Fruit fly (Drosophila melanogaster) whole organism, adult: ENCODE results near the gene Sfp36F.

Experiments
- CG11617 ChIP-seq: fragments of 200-800 bp; sonication (Bioruptor generic); optimal IDR thresholded peaks from 2 replicates; lab custom pipeline; 2017; ENCODE audit warnings: mild to moderate bottlenecking, missing biosample characterization, missing genetic modification reagents, missing genetic modification characterization
- CG12768 ChIP-seq: fragments of 200-800 bp; sonication (Bioruptor generic); optimal IDR thresholded peaks from 2 replicates; lab custom pipeline; 2017; ENCODE audit warnings: missing biosample characterization, missing genetic modification characterization, mild to moderate bottlenecking, moderate library complexity, missing genetic modification reagents
- CG14711 ChIP-seq: fragments of 200-800 bp; sonication (Bioruptor generic); optimal IDR thresholded peaks from 2 replicates; lab custom pipeline; 2018; ENCODE audit warnings: missing biosample characterization, mild to moderate bottlenecking, missing genetic modification characterization, moderate library complexity
- CG1620 ChIP-seq: fragments of 200-800 bp; sonication (Bioruptor generic); optimal IDR thresholded peaks from 2 replicates; lab custom pipeline; 2016; ENCODE audit warnings: missing biosample characterization, missing genetic modification characterization
- CG33017 ChIP-seq: fragments of 200-800 bp; sonication (Bioruptor generic); optimal IDR thresholded peaks from 2 replicates; lab custom pipeline; 2018; ENCODE audit warnings: missing biosample characterization, mild to moderate bottlenecking, missing genetic modification characterization, moderate library complexity
- CG5204 ChIP-seq: fragments of 200-800 bp; sonication (Bioruptor generic); optimal IDR thresholded peaks from 2 replicates; lab custom pipeline; 2016; ENCODE audit warnings: missing biosample characterization, missing genetic modification characterization
- CG7045 ChIP-seq: fragments of 200-800 bp; sonication (Bioruptor generic); optimal IDR thresholded peaks from 2 replicates; lab custom pipeline; 2017; ENCODE audit warnings: missing biosample characterization, mild to moderate bottlenecking, missing genetic modification characterization
- CG7101 ChIP-seq: fragments of 200-800 bp; sonication (Bioruptor generic); optimal IDR thresholded peaks from 2 replicates; lab custom pipeline; 2018; ENCODE audit warnings: missing biosample characterization, mild to moderate bottlenecking, missing genetic modification characterization, moderate library complexity
- Clk ChIP-seq: fragments of 200-800 bp; sonication (Bioruptor generic); optimal IDR thresholded peaks from 2 replicates; lab custom pipeline; 2017; ENCODE audit warnings: missing biosample characterization, missing genetic modification characterization
- Crg-1 ChIP-seq: fragments of 200-800 bp; sonication (Bioruptor generic); optimal IDR thresholded peaks from 2 replicates; lab custom pipeline; 2016; ENCODE audit warnings: missing biosample characterization, missing genetic modification characterization
- Hr96 ChIP-seq: fragments of 200-800 bp; sonication (Bioruptor generic); optimal IDR thresholded peaks from 2 replicates; lab custom pipeline; 2016; ENCODE audit warnings: missing biosample characterization, missing genetic modification characterization
- Mnt ChIP-seq: fragments of 200-800 bp; sonication (Bioruptor generic); optimal IDR thresholded peaks from 2 replicates; lab custom pipeline; 2016; ENCODE audit warnings: missing biosample characterization, mild to moderate bottlenecking, missing genetic modification characterization
- bab1 ChIP-seq: fragments of 200-800 bp; sonication (Bioruptor generic); optimal IDR thresholded peaks from 3 replicates; lab custom pipeline; 2019; ENCODE audit warnings: missing biosample characterization, mild to moderate bottlenecking, missing genetic modification characterization, moderate library complexity
- cic ChIP-seq: fragments of 200-800 bp; sonication (Bioruptor generic); optimal IDR thresholded peaks from 2 replicates; lab custom pipeline; 2017; ENCODE audit warnings: missing biosample characterization, mild to moderate bottlenecking, missing genetic modification characterization, moderate library complexity
- cnc ChIP-seq, 2 experiments: fragments of >200 bp; optimal IDR thresholded peaks; 2 replicates each; lab custom pipeline; 2017
- kay ChIP-seq: fragments of 200-800 bp; sonication (Bioruptor generic); peaks from one replicate; lab custom pipeline; 2016; ENCODE audit warnings: missing biosample characterization, missing genetic modification characterization, borderline replicate concordance
- ovo ChIP-seq: fragments of 200-800 bp; sonication (Bioruptor generic); optimal IDR thresholded peaks from 2 replicates; lab custom pipeline; 2016; ENCODE audit warnings: missing biosample characterization, missing genetic modification characterization
- pad ChIP-seq: fragments of 200-800 bp; sonication (Bioruptor generic); optimal IDR thresholded peaks from 3 replicates; lab custom pipeline; 2017; ENCODE audit warnings: missing biosample characterization, missing genetic modification characterization, mild to moderate bottlenecking, moderate library complexity, missing genetic modification reagents
- tj ChIP-seq: fragments of 200-800 bp; sonication (Bioruptor generic); optimal IDR thresholded peaks from 3 replicates; lab custom pipeline; 2017; ENCODE audit warnings: missing biosample characterization, mild to moderate bottlenecking, missing genetic modification characterization, moderate library complexity
- toe ChIP-seq: fragments of 200-800 bp; sonication (Bioruptor generic); optimal IDR thresholded peaks from 2 replicates; lab custom pipeline; 2016; ENCODE audit warnings: missing biosample characterization, missing genetic modification characterization

The Sfp36F gene

DNA sequence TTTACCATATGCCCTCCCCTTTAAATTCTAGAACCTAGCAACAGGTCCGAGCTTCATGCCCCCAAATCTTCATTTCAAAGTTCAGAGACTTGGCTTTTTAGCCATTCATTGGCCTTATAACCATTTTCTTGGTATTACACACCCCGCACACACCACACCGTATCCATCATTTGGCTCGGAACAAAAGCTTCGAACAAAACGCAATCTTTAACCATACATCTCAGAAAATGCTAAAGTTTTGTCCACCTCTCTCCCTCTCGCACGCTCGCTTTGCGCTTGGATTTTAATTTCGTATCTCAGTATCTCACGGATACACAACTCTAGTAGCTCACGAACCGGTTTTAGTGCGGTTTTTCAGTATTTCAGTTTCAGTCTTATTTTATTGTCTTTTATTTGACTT lies 34.7 kb downstream of the Sfp36F start:
- TF ChIP-seq CG7101 (tag; lab: Kevin White, UChicago) (no peak), cnc (optimal IDR thresholded peaks at IDR 0.05; lab: Kevin White, UChicago) (no peak), Mnt (GFP tag; lab: Kevin White, UChicago) (no peak), CG11617 (no peak), CG33017 (tag; lab: Kevin White, UChicago) (no peak), pad (GFP tag; lab: Kevin White, UChicago) (no peak), Clk (GFP tag; lab: Kevin White, UChicago) (no peak), CG14711 (tag; lab: Kevin White, UChicago) (no peak), cic (GFP tag; lab: Kevin White, UChicago) (no peak), kay (GFP tag; lab: Kevin White, UChicago) (no peak), bab1 (GFP tag; lab: Kevin White, UChicago) (no peak), CG5204 (no peak), CG7045 (no peak)

DNA sequence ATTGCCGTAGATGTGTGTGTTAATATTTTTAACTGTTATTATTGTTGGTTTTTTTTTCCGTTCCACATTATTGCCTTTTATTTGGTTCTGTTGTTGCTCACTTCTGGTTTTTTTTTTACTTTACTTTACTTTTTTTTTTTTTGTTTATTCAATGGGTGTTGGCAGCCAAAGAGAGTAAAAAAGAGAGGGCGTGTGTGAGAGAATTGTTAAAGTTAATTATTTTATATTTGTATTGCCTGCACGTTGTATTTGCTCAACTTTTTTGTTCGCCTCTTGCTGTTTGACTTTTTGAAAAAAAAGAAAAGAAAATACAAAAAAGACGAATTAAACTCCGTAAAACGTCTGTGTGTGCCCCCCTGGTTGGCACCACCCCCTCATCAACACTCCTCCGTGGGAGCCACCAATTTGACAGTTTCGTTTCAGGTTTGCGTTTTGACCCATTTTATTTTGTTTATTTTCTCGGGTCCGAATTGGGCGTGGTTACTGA lies 35.3 kb downstream of the Sfp36F start:
- TF ChIP-seq CG7045 (peak; percentile 36), CG33017 (tag; lab: Kevin White, UChicago) (peak; percentile 51), CG12768 (GFP tag; lab: Kevin White, UChicago) (peak; percentile 41), CG7101 (tag; lab: Kevin White, UChicago) (no peak), pad (GFP tag; lab: Kevin White, UChicago) (no peak), cnc (optimal IDR thresholded peaks at IDR 0.05; lab: Kevin White, UChicago) (no peak), toe (GFP tag; lab: Kevin White, UChicago) (no peak), ovo (GFP tag; lab: Kevin White, UChicago) (peak; percentile 78), cic (GFP tag; lab: Kevin White, UChicago) (peak; percentile 23), tj (GFP tag; lab: Kevin White, UChicago) (peak; percentile 41), Crg-1 (GFP tag; lab: Kevin White, UChicago) (no peak), kay (GFP tag; lab: Kevin White, UChicago) (peak; percentile 93), Hr96 (GFP tag; lab: Kevin White, UChicago) (no peak), bab1 (GFP tag; lab: Kevin White, UChicago) (no peak), CG11617 (peak; percentile 68), CG1620 (GFP tag; lab: Kevin White, UChicago) (no peak), CG5204 (peak; percentile 24)

DNA sequence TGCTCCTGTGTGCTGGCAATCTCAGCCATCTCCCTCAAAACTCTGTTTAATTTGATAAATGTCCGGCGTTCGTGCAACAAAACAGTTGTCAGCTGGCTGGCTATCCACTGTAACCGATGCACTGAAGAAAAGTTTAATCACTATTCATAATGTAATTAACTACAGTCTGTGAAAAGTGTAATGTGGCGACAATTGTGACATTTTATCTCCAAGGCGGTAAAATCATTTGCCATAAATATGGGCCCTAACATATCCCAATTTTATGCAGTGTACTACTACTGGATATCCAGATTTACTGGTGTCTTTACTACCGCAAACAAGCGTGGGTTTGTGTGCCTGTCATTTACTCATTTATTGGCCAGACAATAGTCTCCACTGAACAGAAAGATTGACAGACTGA lies 36.4 kb downstream of the Sfp36F start:
- TF ChIP-seq CG5204: no peak

dm6 chr2L:18331612-18332011 lies 39.3 kb downstream of the Sfp36F start:
- TF ChIP-seq Clk (GFP tag; lab: Kevin White, UChicago) (no peak), CG5204 (no peak)

DNA sequence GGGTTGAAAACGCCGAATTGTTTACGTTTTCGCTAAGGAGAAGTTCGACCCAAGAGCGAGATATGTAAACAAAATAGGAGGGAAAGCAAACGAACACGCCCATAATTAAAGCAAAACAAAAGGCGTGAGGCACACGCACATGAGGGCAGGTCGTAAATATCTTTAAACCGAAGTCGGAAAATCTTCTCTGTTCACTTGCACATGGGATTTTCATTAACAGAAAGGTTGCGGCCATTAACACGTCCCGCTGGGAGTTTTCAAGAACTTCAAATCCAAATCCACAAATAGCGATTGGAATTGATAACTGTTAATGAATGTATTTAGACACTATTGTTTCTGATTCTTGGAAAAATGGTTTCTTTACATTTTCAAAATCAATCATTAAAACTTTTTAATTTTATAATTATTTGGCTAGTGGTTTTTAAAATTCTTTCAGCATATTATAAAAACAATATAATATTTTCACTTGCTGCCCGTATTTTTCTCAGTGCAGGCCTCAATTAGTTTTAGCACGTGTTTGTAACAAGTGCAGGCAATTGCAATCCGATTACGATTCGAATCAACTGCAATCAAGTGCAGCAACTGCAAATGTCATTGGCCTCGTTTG lies 41.6 kb downstream of the Sfp36F start:
- TF ChIP-seq CG11617 (no peak), pad (GFP tag; lab: Kevin White, UChicago) (no peak), CG7101 (tag; lab: Kevin White, UChicago) (no peak), CG5204 (no peak), toe (GFP tag; lab: Kevin White, UChicago) (no peak), cnc (optimal IDR thresholded peaks at IDR 0.05; lab: Kevin White, UChicago) (no peak), tj (GFP tag; lab: Kevin White, UChicago) (no peak), Hr96 (GFP tag; lab: Kevin White, UChicago) (no peak), CG14711 (tag; lab: Kevin White, UChicago) (no peak), CG12768 (GFP tag; lab: Kevin White, UChicago) (no peak), CG7045 (no peak), CG33017 (tag; lab: Kevin White, UChicago) (no peak), Crg-1 (GFP tag; lab: Kevin White, UChicago) (no peak)

- TF ChIP-seq CG14711 (tag; lab: Kevin White, UChicago): no peak
- no peak for TF ChIP-seq CG7101 (tag; lab: Kevin White, UChicago)
- no peak for TF ChIP-seq Clk (GFP tag; lab: Kevin White, UChicago)
- TF ChIP-seq Crg-1 (GFP tag; lab: Kevin White, UChicago): no peak
- no peak for TF ChIP-seq Mnt (GFP tag; lab: Kevin White, UChicago)
- no peak for TF ChIP-seq CG33017 (tag; lab: Kevin White, UChicago)
- TF ChIP-seq kay (GFP tag; lab: Kevin White, UChicago): no peak
- TF ChIP-seq Hr96 (GFP tag; lab: Kevin White, UChicago): no peak
- TF ChIP-seq cnc (optimal IDR thresholded peaks at IDR 0.05; lab: Kevin White, UChicago): no peak
- TF ChIP-seq CG12768 (GFP tag; lab: Kevin White, UChicago): no peak
- TF ChIP-seq toe (GFP tag; lab: Kevin White, UChicago): no peak
- TF ChIP-seq ovo (GFP tag; lab: Kevin White, UChicago): no peak
- no peak for TF ChIP-seq CG5204
- no peak for TF ChIP-seq bab1 (GFP tag; lab: Kevin White, UChicago)
- no peak for TF ChIP-seq pad (GFP tag; lab: Kevin White, UChicago)
- TF ChIP-seq CG11617: no peak
Measured at dm6 chr2L:18335641-18336040, 43.3 kb downstream of the Sfp36F start.
